Worm (Caenorhabditis elegans) whole organism, L4 larva: ENCODE measurements around the gene ret-1.

Experiments used
- F10B5.3 ChIP-seq: sonication (generic microtip); optimal IDR thresholded peaks from 2 replicates; lab custom pipeline; 2016; ENCODE audit warnings: mild to moderate bottlenecking, missing genetic modification characterization, missing compliant biosample characterization
- F44E2.7 ChIP-seq: fragments of 200-800 bp; sonication (Bioruptor generic); IDR thresholded peaks from 2 replicates; pipeline ENCODE4 v2.1.2; 2022; ENCODE audit warnings: missing genetic modification characterization, missing compliant biosample characterization
- T26A8.4 ChIP-seq: fragments of 200-800 bp; sonication (Bioruptor generic); IDR thresholded peaks from 2 replicates; pipeline ENCODE4 v1.3.6; 2022; ENCODE audit warnings: missing genetic modification characterization, missing compliant biosample characterization
- Y105C5A.15 ChIP-seq: fragments of 200-800 bp; sonication (Bioruptor generic); IDR thresholded peaks from 2 replicates; pipeline ENCODE4 v1.3.6; 2022; ENCODE audit warnings: missing genetic modification characterization, missing compliant biosample characterization
- Y48G9A.11 ChIP-seq: fragments of 200-800 bp; sonication (Bioruptor generic); IDR thresholded peaks from 2 replicates; pipeline ENCODE4 v1.3.6; 2022; ENCODE audit warnings: missing genetic modification reagents, missing genetic modification characterization, missing compliant biosample characterization
- Y5F2A.4 ChIP-seq: fragments of 200-800 bp; sonication (Bioruptor generic); optimal IDR thresholded peaks from 2 replicates; lab custom pipeline; 2018; ENCODE audit warnings: mild to moderate bottlenecking, missing genetic modification characterization, missing compliant biosample characterization
- ZK337.2 ChIP-seq: fragments of 200-800 bp; sonication (Bioruptor generic); IDR thresholded peaks from 2 replicates; pipeline ENCODE4 v1.3.6; 2022; ENCODE audit warnings: missing genetic modification reagents, missing genetic modification characterization, missing compliant biosample characterization
- aha-1 ChIP-seq: fragments of 150-350 bp; peaks from one replicate; lab custom pipeline; 2014; ENCODE audit warnings: missing biosample characterization, missing genetic modification characterization
- ama-1 ChIP-seq: fragments of 150-350 bp; optimal IDR thresholded peaks from 2 replicates; lab custom pipeline; 2014; ENCODE audit warnings: inconsistent platforms, mixed read lengths
- ceh-62 ChIP-seq: sonication (generic microtip); optimal IDR thresholded peaks from 2 replicates; lab custom pipeline; 2017; ENCODE audit warnings: missing biosample characterization, missing genetic modification characterization
- ceh-82 ChIP-seq: sonication (generic microtip); optimal IDR thresholded peaks from 2 replicates; lab custom pipeline; 2017; ENCODE audit warnings: missing biosample characterization, missing genetic modification characterization
- ces-1 ChIP-seq: fragments of 150-350 bp; sonication (generic microtip); optimal IDR thresholded peaks from 4 replicates; lab custom pipeline; 2014; ENCODE audit warnings: missing biosample characterization, missing genetic modification reagents, missing genetic modification characterization
- cey-2 ChIP-seq: sonication (generic microtip); optimal IDR thresholded peaks from 3 replicates; lab custom pipeline; 2017; ENCODE audit warnings: missing genetic modification characterization, mild to moderate bottlenecking, missing compliant biosample characterization, antibody characterized with exemption, borderline replicate concordance; ENCODE audit not compliant: insufficient read depth
- dpl-1 ChIP-seq: fragments of 150-350 bp; optimal IDR thresholded peaks from 2 replicates; lab custom pipeline; 2014; ENCODE audit warnings: missing biosample characterization, missing genetic modification reagents, missing genetic modification characterization
- duxl-1 ChIP-seq: sonication (generic microtip); optimal IDR thresholded peaks from 2 replicates; lab custom pipeline; 2016; ENCODE audit warnings: mild to moderate bottlenecking, missing genetic modification characterization, moderate library complexity, missing compliant biosample characterization; ENCODE audit not compliant: poor library complexity
- egl-27 ChIP-seq: sonication (generic microtip); optimal IDR thresholded peaks from 3 replicates; lab custom pipeline; 2017; ENCODE audit warnings: missing biosample characterization, missing genetic modification reagents, missing genetic modification characterization
- fkh-10 ChIP-seq: fragments of 150-350 bp; optimal IDR thresholded peaks from 2 replicates; lab custom pipeline; 2014; ENCODE audit warnings: missing biosample characterization, missing genetic modification reagents, missing genetic modification characterization
- gei-8 ChIP-seq: fragments of 200-800 bp; sonication (Bioruptor generic); optimal IDR thresholded peaks from 2 replicates; lab custom pipeline; 2018; ENCODE audit warnings: mild to moderate bottlenecking, missing genetic modification characterization, missing compliant biosample characterization
- jun-1 ChIP-seq: fragments of 150-350 bp; optimal IDR thresholded peaks from 2 replicates; lab custom pipeline; 2014; ENCODE audit warnings: missing biosample characterization, missing genetic modification reagents, missing genetic modification characterization
- lim-7 ChIP-seq: fragments of 200-800 bp; sonication (Bioruptor generic); IDR thresholded peaks from 2 replicates; pipeline ENCODE4 v1.3.6; 2022; ENCODE audit warnings: missing genetic modification characterization, missing compliant biosample characterization
- lin-1 ChIP-seq: fragments of 200-800 bp; sonication (Bioruptor generic); IDR thresholded peaks from 2 replicates; pipeline ENCODE4 v1.3.6; 2022; ENCODE audit warnings: missing genetic modification reagents, missing genetic modification characterization, missing compliant biosample characterization
- lin-13 ChIP-seq: fragments of 150-350 bp; optimal IDR thresholded peaks from 2 replicates; lab custom pipeline; 2014; ENCODE audit warnings: missing biosample characterization, missing genetic modification reagents, missing genetic modification characterization
- lin-39 ChIP-seq: fragments of 150-350 bp; optimal IDR thresholded peaks from 2 replicates; lab custom pipeline; 2014; ENCODE audit warnings: missing biosample characterization, missing genetic modification reagents, missing genetic modification characterization
- lsy-2 ChIP-seq, 2 experiments: fragments of 150-350 bp in 1 of 2; sonication (generic microtip) in 1 of 2; optimal IDR thresholded peaks; 2 replicates each; lab custom pipeline; 2014 to 2017; ENCODE audit warnings: missing biosample characterization in 2 of 2, missing genetic modification characterization in 2 of 2
- madf-5 ChIP-seq, 2 experiments: fragments of 200-800 bp; sonication (Bioruptor generic); IDR thresholded peaks; 2 replicates each; pipeline ENCODE4 v1.3.6; 2022; ENCODE audit warnings: missing compliant biosample characterization in 2 of 2, missing genetic modification characterization in 2 of 2
- madf-9 ChIP-seq: fragments of 200-800 bp; sonication (Bioruptor generic); conservative IDR thresholded peaks from 2 replicates; pipeline ENCODE4 v1.3.6; 2022; ENCODE audit warnings: missing genetic modification reagents, missing genetic modification characterization, missing compliant biosample characterization
- mxl-2 ChIP-seq: fragments of 200-800 bp; sonication (Bioruptor generic); conservative IDR thresholded peaks from 2 replicates; pipeline ENCODE4 v1.3.6; 2022; ENCODE audit warnings: missing genetic modification reagents, missing genetic modification characterization, missing compliant biosample characterization
- mxl-3 ChIP-seq: fragments of 200-800 bp; sonication (Bioruptor generic); optimal IDR thresholded peaks from 2 replicates; lab custom pipeline; 2018; ENCODE audit warnings: mild to moderate bottlenecking, missing genetic modification characterization, missing compliant biosample characterization
- nhr-10 ChIP-seq: fragments of 150-350 bp; optimal IDR thresholded peaks from 2 replicates; lab custom pipeline; 2014; ENCODE audit warnings: missing biosample characterization, missing genetic modification characterization
- nhr-102 ChIP-seq: sonication (generic microtip); optimal IDR thresholded peaks from 2 replicates; lab custom pipeline; 2016; ENCODE audit warnings: mild to moderate bottlenecking, missing genetic modification characterization, moderate library complexity, missing compliant biosample characterization
- nhr-28 ChIP-seq: fragments of 150-350 bp; optimal IDR thresholded peaks from 2 replicates; lab custom pipeline; 2014; ENCODE audit warnings: missing biosample characterization, missing genetic modification characterization
- nhr-42 ChIP-seq: fragments of 200-800 bp; sonication (Bioruptor generic); IDR thresholded peaks from 2 replicates; pipeline ENCODE4 v1.3.6; 2022; ENCODE audit warnings: missing genetic modification characterization, missing compliant biosample characterization
- nhr-6 ChIP-seq: fragments of 150-350 bp; optimal IDR thresholded peaks from 2 replicates; lab custom pipeline; 2014; ENCODE audit warnings: missing biosample characterization, missing genetic modification characterization
- nhr-76 ChIP-seq: fragments of 150-350 bp; optimal IDR thresholded peaks from 2 replicates; lab custom pipeline; 2014; ENCODE audit warnings: missing biosample characterization, missing genetic modification characterization
- php-3 ChIP-seq: fragments of 200-800 bp; sonication (Bioruptor generic); IDR thresholded peaks from 2 replicates; pipeline ENCODE4 v1.3.6; 2022; ENCODE audit warnings: missing genetic modification reagents, missing genetic modification characterization, missing compliant biosample characterization
- saeg-2 ChIP-seq: fragments of 200-800 bp; sonication (Bioruptor generic); IDR thresholded peaks from 2 replicates; pipeline ENCODE4 v1.3.6; 2022; ENCODE audit warnings: missing genetic modification reagents, missing genetic modification characterization, missing compliant biosample characterization
- set-16 ChIP-seq: fragments of 200-800 bp; sonication (Bioruptor generic); IDR thresholded peaks from 2 replicates; pipeline ENCODE4 v1.3.6; 2022; ENCODE audit warnings: missing genetic modification reagents, missing genetic modification characterization, missing compliant biosample characterization
- snpc-4 ChIP-seq: fragments of 150-350 bp; optimal IDR thresholded peaks from 2 replicates; lab custom pipeline; 2014; ENCODE audit warnings: missing biosample characterization, missing genetic modification characterization
- spr-3 ChIP-seq: fragments of 200-800 bp; sonication (Bioruptor generic); optimal IDR thresholded peaks from 2 replicates; lab custom pipeline; 2018; ENCODE audit warnings: mild to moderate bottlenecking, missing genetic modification characterization, missing compliant biosample characterization
- tra-1 ChIP-seq: fragments of 200-800 bp; sonication (Bioruptor generic); IDR thresholded peaks from 2 replicates; pipeline ENCODE4 v1.3.6; 2022; ENCODE audit warnings: missing genetic modification reagents, missing genetic modification characterization, missing compliant biosample characterization
- unc-39 ChIP-seq: sonication (generic microtip); optimal IDR thresholded peaks from 2 replicates; lab custom pipeline; 2017; ENCODE audit warnings: missing biosample characterization, missing genetic modification characterization
- unc-62 ChIP-seq, 3 experiments: fragments of 150-350 bp in 1 of 3; sonication (generic microtip); optimal IDR thresholded peaks in 2 of 3; peaks in 1 of 3; 1 replicate in 1 of 3; 2 replicates in 2 of 3; lab custom pipeline; 2014 to 2017; ENCODE audit warnings: missing biosample characterization in 3 of 3, missing genetic modification characterization in 3 of 3, missing genetic modification reagents in 3 of 3, missing genotype in 1 of 3
- vab-7 ChIP-seq: fragments of 200-800 bp; sonication (Bioruptor generic); IDR thresholded peaks from 2 replicates; pipeline ENCODE4 v1.3.6; 2022; ENCODE audit warnings: missing genetic modification reagents, missing genetic modification characterization, missing compliant biosample characterization
- zip-2 ChIP-seq: fragments of 150-350 bp; optimal IDR thresholded peaks from 2 replicates; lab custom pipeline; 2014; ENCODE audit warnings: missing biosample characterization, missing genetic modification characterization

Gene ret-1

ce11 chrV:14868181-14868580, 21.0 kb upstream of the ret-1 start, which contains the start of gene gcy-14:
Gene gcy-14 (minus strand): TSS chrV:14868281.
- TF ChIP-seq lsy-2 (tag; optimal IDR thresholded peaks at IDR 0.05; lab: Kevin White, UChicago): no peak
- no peak for TF ChIP-seq egl-27 (tag; lab: Kevin White, UChicago)
- TF ChIP-seq jun-1 (tag; lab: Kevin White, UChicago): no peak
- TF ChIP-seq Y5F2A.4 (GFP tag; lab: Kevin White, UChicago): no peak
- TF ChIP-seq ces-1 (GFP tag; lab: Kevin White, UChicago): no peak
- TF ChIP-seq saeg-2 (GFP tag; lab: Robert Waterston, UW): no peak
- TF ChIP-seq cey-2 (tag; lab: Kevin White, UChicago): no peak
- TF ChIP-seq F10B5.3 (tag; lab: Kevin White, UChicago): no peak
- no peak for TF ChIP-seq duxl-1 (tag; lab: Kevin White, UChicago)
- TF ChIP-seq F44E2.7 (GFP tag; lab: Robert Waterston, UW): no peak
- TF ChIP-seq nhr-6 (tag; lab: Kevin White, UChicago): no peak
- TF ChIP-seq Y48G9A.11: no peak
- no peak for TF ChIP-seq ama-1 (lab: Kevin White, UChicago)
- no peak for TF ChIP-seq ZK337.2 (GFP tag; lab: Robert Waterston, UW)
- TF ChIP-seq, all 104 proteins: peak for 0

ce11 chrV:14859380-14859779, 12.2 kb upstream of the ret-1 start:
- TF ChIP-seq fkh-10 (GFP tag; lab: Kevin White, UChicago): peak; percentile 21
- no peak for TF ChIP-seq php-3 (GFP tag; lab: Robert Waterston, UW)
- no peak for TF ChIP-seq Y105C5A.15 (GFP tag; lab: Robert Waterston, UW)
- TF ChIP-seq, all 104 proteins: peak for 1

DNA sequence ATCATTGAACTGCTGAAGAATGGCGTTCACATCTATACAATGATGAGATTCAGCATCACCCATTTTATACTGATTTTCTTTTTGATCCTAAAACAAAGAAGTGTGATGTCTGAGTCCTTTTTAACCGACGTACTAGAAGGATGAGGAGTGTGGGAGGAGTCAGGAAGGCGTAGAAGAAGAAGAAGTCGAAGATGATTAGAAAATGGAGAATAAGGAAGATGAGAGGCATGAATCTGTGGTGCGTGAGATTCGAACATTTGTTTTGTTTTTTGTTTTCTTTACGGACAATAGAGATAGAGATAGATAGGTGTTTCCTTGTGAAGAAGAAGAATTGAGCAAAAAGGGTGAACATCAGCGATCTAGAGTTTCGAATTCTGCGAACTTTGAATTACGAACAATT, 11.3 kb upstream of the ret-1 start, which contains the start of gene npr-13:
Gene npr-13, minus strand, starts transcription at position 101 of the 400 bp plus-strand sequence.
- no peak for TF ChIP-seq lin-1 (GFP tag; lab: Robert Waterston, UW)
- no peak for TF ChIP-seq ceh-82
- TF ChIP-seq zip-2 (tag; lab: Kevin White, UChicago): no peak
- no peak for TF ChIP-seq nhr-42
- no peak for TF ChIP-seq unc-39 (tag; lab: Kevin White, UChicago)
- no peak for TF ChIP-seq ceh-62 (tag; lab: Kevin White, UChicago)
- TF ChIP-seq nhr-76 (tag; lab: Kevin White, UChicago): no peak
- no peak for TF ChIP-seq T26A8.4 (GFP tag; lab: Robert Waterston, UW)
- TF ChIP-seq mxl-3 (GFP tag; lab: Kevin White, UChicago): no peak
- no peak for TF ChIP-seq Y5F2A.4 (GFP tag; lab: Kevin White, UChicago)
- TF ChIP-seq nhr-10: no peak
- no peak for TF ChIP-seq egl-27 (tag; lab: Kevin White, UChicago)
- no peak for TF ChIP-seq duxl-1 (tag; lab: Kevin White, UChicago)
- no peak for TF ChIP-seq aha-1
- TF ChIP-seq unc-62 (GFP tag; optimal IDR thresholded peaks at IDR 0.05 in 1 of 2; lab: Kevin White, UChicago): no peak
- no peak for TF ChIP-seq unc-62 (tag; optimal IDR thresholded peaks at IDR 0.05; lab: Kevin White, UChicago)
- no peak for TF ChIP-seq nhr-28
- no peak for TF ChIP-seq set-16 (GFP tag; lab: Robert Waterston, UW)
- no peak for TF ChIP-seq tra-1 (GFP tag; lab: Robert Waterston, UW)

- TF ChIP-seq lin-1 (GFP tag; lab: Robert Waterston, UW): peak; percentile 48; the same call in 1 of the 2 replicates
- TF ChIP-seq nhr-102 (tag; lab: Kevin White, UChicago): no peak
- TF ChIP-seq madf-9: 0 out of 2 replicates have a peak, but pooled peaks have one; percentile 29
- TF ChIP-seq nhr-10: no peak
- no peak for TF ChIP-seq nhr-6 (tag; lab: Kevin White, UChicago)
- TF ChIP-seq gei-8: peak; percentile 3
- TF ChIP-seq lin-13 (GFP tag; lab: Kevin White, UChicago): no peak
- TF ChIP-seq vab-7 (GFP tag; lab: Robert Waterston, UW): peak; percentile 48; the same call in 1 of the 2 replicates
- TF ChIP-seq mxl-3 (GFP tag; lab: Kevin White, UChicago): peak; percentile 14
- no peak for TF ChIP-seq fkh-10 (GFP tag; lab: Kevin White, UChicago)
- TF ChIP-seq madf-5 (GFP tag; IDR thresholded peaks at IDR 0.05; lab: Robert Waterston, UW): 0 out of 4 replicates have a peak, but pooled peaks of 1 of the 2 experiments have one; percentile 63
- peak; percentile 28 for TF ChIP-seq snpc-4
- no peak for TF ChIP-seq lin-39 (tag; lab: Kevin White, UChicago)
- 0 out of 2 replicates have a peak, but pooled peaks have one; percentile 22 for TF ChIP-seq tra-1 (GFP tag; lab: Robert Waterston, UW)
- no peak for TF ChIP-seq F10B5.3 (tag; lab: Kevin White, UChicago)
- TF ChIP-seq dpl-1: no peak
- 0 out of 2 replicates have a peak, but pooled peaks have one; percentile 32 for TF ChIP-seq mxl-2 (GFP tag; lab: Robert Waterston, UW)
- peak; percentile 8 for TF ChIP-seq nhr-28
- peak; percentile 35 for TF ChIP-seq spr-3 (GFP tag; lab: Kevin White, UChicago)
- no peak for TF ChIP-seq saeg-2 (GFP tag; lab: Robert Waterston, UW)
- TF ChIP-seq aha-1: no peak
- peak; percentile 61 for TF ChIP-seq lim-7 (GFP tag; lab: Robert Waterston, UW)
Observed at ce11 chrV:14855626-14856025, 8.4 kb upstream of the ret-1 start.
